Worm (Caenorhabditis elegans): ENCODE data around the gene nhr-203.

DNA sequence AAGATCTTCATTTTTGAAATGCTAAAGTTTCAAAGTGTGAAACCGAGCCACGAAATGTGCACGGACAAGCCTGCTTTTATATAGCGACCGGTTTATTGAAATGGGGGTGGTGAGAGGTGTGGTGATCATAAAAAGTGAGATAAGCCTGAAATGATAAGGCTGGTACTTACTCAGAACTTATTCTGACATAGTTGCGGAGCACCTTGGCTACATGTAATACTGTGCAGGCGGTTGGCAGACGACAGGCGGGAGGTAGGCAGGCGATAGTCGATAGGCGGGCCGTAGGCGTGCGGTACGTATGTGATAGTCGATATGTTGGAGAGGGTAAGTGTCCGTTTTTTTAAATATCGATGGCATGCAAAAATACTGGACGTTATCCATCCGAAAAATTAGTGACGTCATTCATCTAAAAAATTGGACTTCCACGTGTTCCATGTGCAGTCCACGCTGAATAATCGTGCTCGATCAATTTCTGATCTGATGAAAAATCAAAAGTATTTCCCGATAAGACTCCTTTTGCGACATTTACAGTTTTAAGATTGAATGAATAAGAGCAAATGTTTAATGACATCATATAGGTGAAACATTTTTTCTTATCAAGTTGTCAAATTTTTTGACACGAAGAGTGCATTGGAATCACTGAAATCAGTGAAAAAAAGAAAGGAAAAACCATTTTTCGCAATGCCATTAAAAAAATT is 41.8 kb upstream of the nhr-203 start, which contains the start of gene irg-8:
- TF ChIP-seq nfya-1 (tag; optimal IDR thresholded peaks at IDR 0.05; ENCODE audit: insufficient read depth) (no peak), ceh-28 (tag; optimal IDR thresholded peaks at IDR 0.05) (no peak), nhr-77 (tag; optimal IDR thresholded peaks at IDR 0.05) (no peak), ama-1 (optimal IDR thresholded peaks at IDR 0.05) (no peak), ztf-4 (tag; optimal IDR thresholded peaks at IDR 0.05) (no peak), snpc-4 (tag; optimal IDR thresholded peaks at IDR 0.05) (no peak), nhr-11 (tag; optimal IDR thresholded peaks at IDR 0.05) (no peak), zag-1 (tag; optimal IDR thresholded peaks at IDR 0.05) (no peak), lin-15B (tag; optimal IDR thresholded peaks at IDR 0.05) (no peak), nhr-237 (tag; optimal IDR thresholded peaks at IDR 0.05) (no peak), lin-39 (tag; optimal IDR thresholded peaks at IDR 0.05) (no peak), fos-1 (tag; optimal IDR thresholded peaks at IDR 0.05) (no peak), pha-4 (tag; optimal IDR thresholded peaks at IDR 0.05) (no peak), aly-2 (tag; optimal IDR thresholded peaks at IDR 0.05) (no peak)

Data from whole organism, L3 larva.